Fruit fly (Drosophila melanogaster): ENCODE data around the gene Galk.

Galk gene

dm6 chr3L:9023627-9024026, 37.7 kb upstream of the Galk start (continued):
- no peak for TF ChIP-seq CG11085 (GFP tag; IDR thresholded peaks at IDR 0.05)
- TF ChIP-seq wdn (GFP tag; IDR thresholded peaks at IDR 0.05): no peak
- no peak for TF ChIP-seq Jarid2 (GFP tag; optimal IDR thresholded peaks at IDR 0.05)
- no peak for TF ChIP-seq CG11560 (tag; IDR thresholded peaks at IDR 0.05)
- TF ChIP-seq ato (GFP tag; IDR thresholded peaks at IDR 0.05; ENCODE audit: partially characterized antibody): no peak
- TF ChIP-seq so (GFP tag; IDR thresholded peaks at IDR 0.05): 0 out of 3 replicates have a peak, but pooled peaks have one; percentile 21
- TF ChIP-seq CG1647 (GFP tag; optimal IDR thresholded peaks at IDR 0.05): peak; percentile 20
- TF ChIP-seq CG15514 (GFP tag; optimal IDR thresholded peaks at IDR 0.05): no peak
- peak; percentile 55; the same call in 1 of the 3 replicates for TF ChIP-seq CG11695 (GFP tag; IDR thresholded peaks at IDR 0.05)
- TF ChIP-seq CG4707 (GFP tag; optimal IDR thresholded peaks at IDR 0.05): peak; percentile 26
- TF ChIP-seq tin (GFP tag; optimal IDR thresholded peaks at IDR 0.05): peak; percentile 61
- TF ChIP-seq tio (GFP tag; optimal IDR thresholded peaks at IDR 0.05): peak; percentile 64
- TF ChIP-seq dpn (GFP tag; optimal IDR thresholded peaks at IDR 0.05): peak; percentile 45 to 51
- TF ChIP-seq CG12942 (GFP tag; optimal IDR thresholded peaks at IDR 0.05): peak; percentile 8
- TF ChIP-seq Hey (tag; optimal IDR thresholded peaks at IDR 0.05): no peak
- peak; percentile 24 for TF ChIP-seq shn (GFP tag; optimal IDR thresholded peaks at IDR 0.05)
- peak; percentile 74 for TF ChIP-seq CG7271 (tag; optimal IDR thresholded peaks at IDR 0.05)
- peak; percentile 28 for TF ChIP-seq Hmr (GFP tag; optimal IDR thresholded peaks at IDR 0.05)
- peak; percentile 49 for TF ChIP-seq pnt (GFP tag; optimal IDR thresholded peaks at IDR 0.05)
- no peak for TF ChIP-seq Drgx (GFP tag; IDR thresholded peaks at IDR 0.05)
- TF ChIP-seq Neu2 (GFP tag; optimal IDR thresholded peaks at IDR 0.05; ENCODE audit: borderline replicate concordance): peak; percentile 31
- TF ChIP-seq aop (GFP tag; IDR thresholded peaks at IDR 0.05): no peak
- TF ChIP-seq CG11398 (GFP tag; optimal IDR thresholded peaks at IDR 0.05): no peak
- peak; percentile 46 for TF ChIP-seq Atf-2 (GFP tag; optimal IDR thresholded peaks at IDR 0.05)
- peak; percentile 28 for TF ChIP-seq CG1529 (GFP tag; optimal IDR thresholded peaks at IDR 0.05)
- peak; percentile 32 for TF ChIP-seq CG17568 (GFP tag; optimal IDR thresholded peaks at IDR 0.05)
- TF ChIP-seq CG9797 (GFP tag; optimal IDR thresholded peaks at IDR 0.05): no peak
- TF ChIP-seq BtbVII (GFP tag; optimal IDR thresholded peaks at IDR 0.05): peak; percentile 17
- TF ChIP-seq CG8388 (GFP tag; optimal IDR thresholded peaks at IDR 0.05): peak; percentile 58
- TF ChIP-seq CG10565 (GFP tag; optimal IDR thresholded peaks at IDR 0.05): no peak
- TF ChIP-seq sc (optimal IDR thresholded peaks at IDR 0.05): no peak
- peak; percentile 21 for TF ChIP-seq sc (GFP tag; optimal IDR thresholded peaks at IDR 0.05)
- TF ChIP-seq maf-S (GFP tag; optimal IDR thresholded peaks at IDR 0.05): peak; percentile 22
- TF ChIP-seq CG16863 (GFP tag; optimal IDR thresholded peaks at IDR 0.05): peak; percentile 60
- no peak for TF ChIP-seq hb (GFP tag; IDR thresholded peaks at IDR 0.05; ENCODE audit: partially characterized antibody)
- TF ChIP-seq CG14965 (GFP tag; optimal IDR thresholded peaks at IDR 0.05; ENCODE audit: borderline replicate concordance): peak; percentile 20
- peak; percentile 75 for TF ChIP-seq CG10209 (GFP tag; optimal IDR thresholded peaks at IDR 0.05)
- peak; percentile 66; the same call in 2 of the 3 replicates for TF ChIP-seq Optix (GFP tag; IDR thresholded peaks at IDR 0.05)
- no peak for TF ChIP-seq stwl (tag; optimal IDR thresholded peaks at IDR 0.05)

dm6 chr3L:9020436-9021370, 34.8 kb upstream of the Galk start:
- TF ChIP-seq Xrp1 (GFP tag; IDR thresholded peaks at IDR 0.05) (peak; percentile 25; the same call in 1 of the 2 replicates), CG18599 (GFP tag; optimal IDR thresholded peaks at IDR 0.05) (peak; percentile 50), zf30C (GFP tag; optimal IDR thresholded peaks at IDR 0.05) (peak; percentile 79), repo (GFP tag; optimal IDR thresholded peaks at IDR 0.05) (no peak), CG2120 (GFP tag; optimal IDR thresholded peaks at IDR 0.05) (peak; percentile 11), Sry-β (GFP tag; optimal IDR thresholded peaks at IDR 0.05) (no peak), Asciz (GFP tag; optimal IDR thresholded peaks at IDR 0.05) (no peak), CG12744 (GFP tag; optimal IDR thresholded peaks at IDR 0.05) (no peak), Ets65A (GFP tag) (peak; percentile 33), cwo (GFP tag; optimal IDR thresholded peaks at IDR 0.05) (peak; percentile 26), lola (GFP tag; optimal IDR thresholded peaks at IDR 0.05) (peak in 1 of 3 experiments; percentile 28)
